Worm (Caenorhabditis elegans): ENCODE results near the gene rpl-32.

Gene rpl-32

ce11 chrII:9062261-9062948 lies 5.5 kb upstream of the rpl-32 start:
- TF ChIP-seq nhr-25 (tag; optimal IDR thresholded peaks at IDR 0.05) (peak; percentile 40), unc-55 (GFP tag; optimal IDR thresholded peaks at IDR 0.05) (peak; percentile 8), nhr-77 (tag; optimal IDR thresholded peaks at IDR 0.05) (no peak), ceh-82 (tag; optimal IDR thresholded peaks at IDR 0.05) (no peak)

ce11 chrII:9061557-9062183 lies 4.8 kb upstream of the rpl-32 start:
- TF ChIP-seq gmeb-1 (tag; optimal IDR thresholded peaks at IDR 0.05) (peak; percentile 40), mdl-1 (tag; optimal IDR thresholded peaks at IDR 0.05) (peak; percentile 19 to 52), ceh-82 (tag; optimal IDR thresholded peaks at IDR 0.05) (no peak), ztf-1 (GFP tag; conservative IDR thresholded peaks at IDR 0.05) (no peak), F13H6.1 (tag; optimal IDR thresholded peaks at IDR 0.05) (peak; percentile 84), Y55F3AM.14 (GFP tag; optimal IDR thresholded peaks at IDR 0.05) (no peak), nhr-10 (tag; optimal IDR thresholded peaks at IDR 0.05) (no peak), egl-27 (tag; optimal IDR thresholded peaks at IDR 0.05) (peak; percentile 54), lsy-2 (tag; optimal IDR thresholded peaks at IDR 0.05) (peak; percentile 43 to 84), unc-55 (GFP tag; optimal IDR thresholded peaks at IDR 0.05) (peak; percentile 81), lin-13 (GFP tag; optimal IDR thresholded peaks at IDR 0.05) (peak; percentile 32), sem-4 (tag; optimal IDR thresholded peaks at IDR 0.05) (peak; percentile 40), nhr-129 (tag; optimal IDR thresholded peaks at IDR 0.05) (peak; percentile 95), sma-9 (GFP tag; optimal IDR thresholded peaks at IDR 0.05) (peak; percentile 63), sma-9 (tag; optimal IDR thresholded peaks at IDR 0.05) (no peak), nhr-12 (tag; optimal IDR thresholded peaks at IDR 0.05) (no peak), ZK546.5 (tag; optimal IDR thresholded peaks at IDR 0.05) (no peak), fos-1 (tag; optimal IDR thresholded peaks at IDR 0.05) (peak; percentile 62), sma-3 (GFP tag; optimal IDR thresholded peaks at IDR 0.05) (peak; percentile 40), C34F6.9 (tag; optimal IDR thresholded peaks at IDR 0.05) (peak; percentile 80), nhr-237 (tag; optimal IDR thresholded peaks at IDR 0.05) (no peak), R02D3.7 (tag; optimal IDR thresholded peaks at IDR 0.05) (no peak), mab-5 (tag; optimal IDR thresholded peaks at IDR 0.05) (peak; percentile 40), zag-1 (tag; optimal IDR thresholded peaks at IDR 0.05) (peak; percentile 79), mbf-1 (tag; optimal IDR thresholded peaks at IDR 0.05) (no peak), ztf-4 (tag; optimal IDR thresholded peaks at IDR 0.05) (peak; percentile 71), snpc-4 (tag; optimal IDR thresholded peaks at IDR 0.05) (no peak), unc-62 (GFP tag; optimal IDR thresholded peaks at IDR 0.05) (no peak), skn-1 (tag; optimal IDR thresholded peaks at IDR 0.05) (no peak), nhr-23 (tag; optimal IDR thresholded peaks at IDR 0.05) (no peak), crh-2 (tag; optimal IDR thresholded peaks at IDR 0.05) (peak; percentile 61), ama-1 (optimal IDR thresholded peaks at IDR 0.05) (peak; percentile 32), lin-11 (tag; optimal IDR thresholded peaks at IDR 0.05) (peak; percentile 71), ceh-16 (tag; optimal IDR thresholded peaks at IDR 0.05) (peak; percentile 24), nhr-25 (tag; optimal IDR thresholded peaks at IDR 0.05) (peak; percentile 30)

- TF ChIP-seq sma-9 (GFP tag; optimal IDR thresholded peaks at IDR 0.05) (peak; percentile 51), sma-9 (tag; optimal IDR thresholded peaks at IDR 0.05) (no peak), mab-5 (tag; optimal IDR thresholded peaks at IDR 0.05) (no peak), nhr-6 (tag; optimal IDR thresholded peaks at IDR 0.05) (peak; percentile 20), nhr-129 (tag; optimal IDR thresholded peaks at IDR 0.05) (peak; percentile 27), gmeb-1 (tag; optimal IDR thresholded peaks at IDR 0.05) (peak; percentile 4), C34F6.9 (tag; optimal IDR thresholded peaks at IDR 0.05) (no peak), lsy-2 (tag; optimal IDR thresholded peaks at IDR 0.05) (peak in 1 of 2 experiments; percentile 50), ama-1 (optimal IDR thresholded peaks at IDR 0.05) (peak; percentile 21), egl-27 (tag; optimal IDR thresholded peaks at IDR 0.05) (no peak)
Measured at ce11 chrII:9061099-9061498, 4.2 kb upstream of the rpl-32 start, which contains the start of gene T24B8.3. T24B8.3 (minus strand) TSS chrII:9061137.

All from whole organism, L2 larva.